Fruit fly (Drosophila melanogaster) whole organism, pupa: ENCODE measurements around the gene Tbcd.

Source experiments
- CG10348 ChIP-seq: fragments of 200-800 bp; sonication (Bioruptor generic); IDR thresholded peaks from 2 replicates; pipeline ENCODE4 v1.3.6; 2022; ENCODE audit warnings: missing biosample characterization, missing genetic modification characterization
- CG12605 ChIP-seq: fragments of 200-800 bp; sonication (Bioruptor generic); IDR thresholded peaks from 2 replicates; pipeline ENCODE4 v1.3.6; 2022; ENCODE audit warnings: missing biosample characterization, missing genetic modification characterization
- CG13204 ChIP-seq: fragments of 200-800 bp; sonication (Bioruptor generic); optimal IDR thresholded peaks from 2 replicates; lab custom pipeline; 2018; ENCODE audit warnings: missing biosample characterization, mild to moderate bottlenecking, missing genetic modification characterization, moderate library complexity
- CG14655 ChIP-seq: fragments of 200-800 bp; sonication (Bioruptor generic); optimal IDR thresholded peaks from 3 replicates; lab custom pipeline; 2017; ENCODE audit warnings: mild to moderate bottlenecking, missing biosample characterization, missing genetic modification reagents, missing genetic modification characterization
- CG15710 ChIP-seq: fragments of 200-800 bp; sonication (Bioruptor generic); optimal IDR thresholded peaks from 2 replicates; lab custom pipeline; 2018; ENCODE audit warnings: missing biosample characterization, mild to moderate bottlenecking, missing genetic modification characterization, moderate library complexity
- CG17806 ChIP-seq: fragments of 200-800 bp; sonication (Bioruptor generic); optimal IDR thresholded peaks from 2 replicates; lab custom pipeline; 2018; ENCODE audit warnings: missing biosample characterization, mild to moderate bottlenecking, missing genetic modification characterization, moderate library complexity
- CG32121 ChIP-seq: fragments of 200-800 bp; sonication (Bioruptor generic); IDR thresholded peaks from 2 replicates; pipeline ENCODE4 v1.3.6; 2022; ENCODE audit warnings: missing biosample characterization, missing genetic modification characterization
- CG34367 ChIP-seq: fragments of 200-800 bp; sonication (Bioruptor generic); optimal IDR thresholded peaks from 2 replicates; lab custom pipeline; 2018; ENCODE audit warnings: missing biosample characterization, mild to moderate bottlenecking, missing genetic modification characterization
- CG4496 ChIP-seq: fragments of 200-800 bp; sonication (Bioruptor generic); IDR thresholded peaks from 3 replicates; pipeline ENCODE4 v1.3.6; 2022; ENCODE audit warnings: missing biosample characterization, missing genetic modification characterization
- CG8159 ChIP-seq: fragments of 200-800 bp; sonication (Bioruptor generic); optimal IDR thresholded peaks from 3 replicates; lab custom pipeline; 2018; ENCODE audit warnings: missing biosample characterization, mild to moderate bottlenecking, missing genetic modification characterization, moderate library complexity
- CG8301 ChIP-seq: fragments of 200-800 bp; sonication (Bioruptor generic); optimal IDR thresholded peaks from 2 replicates; lab custom pipeline; 2018; ENCODE audit warnings: missing biosample characterization, mild to moderate bottlenecking, missing genetic modification characterization
- CG9948 ChIP-seq: fragments of 200-800 bp; sonication (Bioruptor generic); optimal IDR thresholded peaks from 2 replicates; lab custom pipeline; 2018; ENCODE audit warnings: missing biosample characterization, mild to moderate bottlenecking, missing genetic modification characterization, moderate library complexity
- D1 ChIP-seq: fragments of 200-800 bp; sonication (Bioruptor generic); optimal IDR thresholded peaks from 2 replicates; lab custom pipeline; 2018; ENCODE audit warnings: missing biosample characterization, mild to moderate bottlenecking, missing genetic modification characterization, moderate library complexity
- EcR ChIP-seq: fragments of 200-800 bp; sonication (Bioruptor generic); optimal IDR thresholded peaks from 3 replicates; lab custom pipeline; 2019; ENCODE audit warnings: missing biosample characterization, missing genetic modification characterization, mild to moderate bottlenecking, moderate library complexity, missing genetic modification reagents
- Ets98B ChIP-seq: fragments of 200-800 bp; sonication (Bioruptor generic); IDR thresholded peaks from 2 replicates; pipeline ENCODE4 v1.3.6; 2022; ENCODE audit warnings: missing biosample characterization, missing genetic modification characterization
- Pif1A ChIP-seq: fragments of 200-800 bp; sonication (Bioruptor generic); optimal IDR thresholded peaks from 3 replicates; lab custom pipeline; 2016; ENCODE audit warnings: missing biosample characterization, missing genetic modification characterization
- Pif1B ChIP-seq: fragments of 200-800 bp; sonication (Bioruptor generic); optimal IDR thresholded peaks from 3 replicates; lab custom pipeline; 2016; ENCODE audit warnings: missing biosample characterization, missing genetic modification characterization
- Snoo ChIP-seq: fragments of 200-800 bp; sonication (Bioruptor generic); optimal IDR thresholded peaks from 3 replicates; lab custom pipeline; 2017; ENCODE audit warnings: missing biosample characterization, mild to moderate bottlenecking, missing genetic modification characterization, inconsistent platforms
- fd96Ca ChIP-seq: fragments of 200-800 bp; sonication (Bioruptor generic); IDR thresholded peaks from 3 replicates; pipeline ENCODE4 v1.3.6; 2022; ENCODE audit warnings: missing biosample characterization, missing genetic modification characterization
- gl ChIP-seq: fragments of 200-800 bp; sonication (Bioruptor generic); optimal IDR thresholded peaks from 2 replicates; lab custom pipeline; 2018; ENCODE audit warnings: missing biosample characterization, mild to moderate bottlenecking, missing genetic modification characterization
- rn ChIP-seq: fragments of 200-800 bp; sonication (Bioruptor generic); IDR thresholded peaks from 2 replicates; pipeline ENCODE4 v1.3.6; 2022; ENCODE audit warnings: missing biosample characterization, missing genetic modification characterization

The Tbcd gene

DNA sequence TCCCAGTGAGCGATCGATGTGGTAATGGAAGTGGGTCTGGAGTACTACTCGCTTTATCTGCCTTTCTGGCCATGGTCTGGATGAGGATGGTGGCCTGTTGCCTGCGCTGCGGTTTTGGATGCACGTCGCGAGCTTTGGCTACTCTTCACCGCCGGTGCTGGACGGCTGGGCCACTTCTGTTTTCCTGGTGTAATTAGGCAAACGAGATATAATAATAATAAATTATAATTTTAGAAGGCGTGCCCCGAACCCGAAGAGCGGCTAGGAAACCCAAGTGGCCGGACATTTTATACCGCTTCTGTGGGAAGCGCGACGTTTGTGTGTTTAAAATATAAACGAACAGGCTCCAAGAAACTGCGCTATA is 52.1 kb downstream of the Tbcd start:
- TF ChIP-seq CG13204 (GFP tag; lab: Kevin White, UChicago) = no peak
- no peak for TF ChIP-seq gl (tag; lab: Kevin White, UChicago)
- no peak for TF ChIP-seq EcR
- no peak for TF ChIP-seq CG10348 (GFP tag; lab: Robert Waterston, UW)
- TF ChIP-seq Pif1B = no peak
- no peak for TF ChIP-seq CG4496 (GFP tag; lab: Robert Waterston, UW)
- no peak for TF ChIP-seq CG32121 (GFP tag; lab: Robert Waterston, UW)
- no peak for TF ChIP-seq Pif1A (GFP tag; lab: Kevin White, UChicago)
- TF ChIP-seq CG15710 (tag; lab: Kevin White, UChicago) = no peak
- TF ChIP-seq CG8159 (tag; lab: Kevin White, UChicago) = no peak
- TF ChIP-seq CG34367 (tag; lab: Kevin White, UChicago) = no peak

DNA sequence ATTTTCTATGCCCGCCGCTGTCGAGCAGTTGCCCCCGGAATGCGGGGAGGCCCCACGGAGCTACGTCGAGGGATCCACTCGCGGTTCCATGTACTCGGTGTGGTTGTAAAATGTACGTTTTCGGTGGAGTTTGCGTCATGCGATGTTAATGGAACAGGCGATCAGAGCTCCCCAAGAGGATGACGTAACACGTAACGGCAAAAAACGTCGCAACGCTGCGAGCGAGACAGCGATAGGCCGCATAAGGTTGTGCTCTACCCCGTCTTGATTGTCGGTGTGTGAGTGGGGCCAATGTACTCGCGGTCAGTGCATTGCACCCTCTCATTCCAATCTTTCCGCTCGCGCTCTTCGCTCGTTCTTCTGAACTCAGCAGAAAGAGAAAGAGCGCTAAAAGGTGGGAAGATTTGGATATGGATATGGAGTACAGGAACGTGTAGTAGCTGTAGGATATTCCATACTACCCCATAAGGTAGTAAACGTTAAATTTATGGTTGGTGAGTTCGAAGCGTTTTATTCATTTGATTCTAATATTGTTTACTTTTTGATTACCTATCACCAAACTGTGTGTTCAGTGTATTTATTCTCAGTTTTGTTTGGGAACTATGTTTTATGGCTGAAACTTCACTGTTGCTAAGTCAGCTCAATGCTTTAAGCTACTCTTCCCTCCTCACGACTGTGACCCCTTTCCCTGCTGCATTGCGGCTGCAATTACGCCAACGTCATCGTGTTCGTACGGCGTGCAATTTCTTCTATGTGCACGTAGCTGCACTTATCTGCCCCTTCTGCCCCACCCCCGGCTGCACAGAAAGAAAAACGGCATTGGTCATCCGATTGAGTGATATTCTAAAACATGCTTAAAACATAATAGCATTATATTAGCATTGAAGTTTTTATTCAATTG is 53.1 kb downstream of the Tbcd start:
- no peak for TF ChIP-seq CG4496 (GFP tag; lab: Robert Waterston, UW)
- peak; percentile 100 for TF ChIP-seq EcR
- peak; percentile 7 for TF ChIP-seq CG17806 (tag; lab: Kevin White, UChicago)
- no peak for TF ChIP-seq CG12605 (GFP tag; lab: Robert Waterston, UW)
- TF ChIP-seq CG13204 (GFP tag; lab: Kevin White, UChicago) = peak; percentile 67
- TF ChIP-seq CG34367 (tag; lab: Kevin White, UChicago) = no peak

- peak; percentile 77 for TF ChIP-seq D1 (tag; lab: Kevin White, UChicago)
- TF ChIP-seq CG15710 (tag; lab: Kevin White, UChicago) = peak; percentile 88
- peak; percentile 90 for TF ChIP-seq CG32121 (GFP tag; lab: Robert Waterston, UW)
- peak; percentile 82 for TF ChIP-seq CG34367 (tag; lab: Kevin White, UChicago)
- peak; percentile 62 for TF ChIP-seq gl (tag; lab: Kevin White, UChicago)
- peak; percentile 95 for TF ChIP-seq CG8301 (tag; lab: Kevin White, UChicago)
- TF ChIP-seq CG8159 (tag; lab: Kevin White, UChicago) = peak; percentile 90
- peak; percentile 89 for TF ChIP-seq fd96Ca
- TF ChIP-seq Snoo (tag; lab: Kevin White, UChicago) = peak; percentile 75
- TF ChIP-seq Ets98B (GFP tag; lab: Robert Waterston, UW) = peak; percentile 84
- peak; percentile 98 for TF ChIP-seq CG14655 (GFP tag; lab: Kevin White, UChicago)
- TF ChIP-seq Pif1B = peak; percentile 86
- peak; percentile 67; the same call in 1 of the 2 replicates for TF ChIP-seq rn (GFP tag; lab: Robert Waterston, UW)
- no peak for TF ChIP-seq EcR
- TF ChIP-seq CG17806 (tag; lab: Kevin White, UChicago) = peak; percentile 90
- TF ChIP-seq CG12605 (GFP tag; lab: Robert Waterston, UW) = peak; percentile 70; the same call in 1 of the 2 replicates
- TF ChIP-seq CG4496 (GFP tag; lab: Robert Waterston, UW) = peak; percentile 93
- peak; percentile 11 for TF ChIP-seq CG13204 (GFP tag; lab: Kevin White, UChicago)
- peak; percentile 91 for TF ChIP-seq Pif1A (GFP tag; lab: Kevin White, UChicago)
- TF ChIP-seq CG9948 (tag; lab: Kevin White, UChicago) = peak; percentile 93
- peak; percentile 39; the same call in 1 of the 2 replicates for TF ChIP-seq CG10348 (GFP tag; lab: Robert Waterston, UW)
- TF ChIP-seq, all 21 proteins: peak for 20
Observed at dm6 chr2L:2201107-2201561, 53.8 kb downstream of the Tbcd start.
